Worm (Caenorhabditis elegans): ENCODE data around the gene mab-7.

DNA sequence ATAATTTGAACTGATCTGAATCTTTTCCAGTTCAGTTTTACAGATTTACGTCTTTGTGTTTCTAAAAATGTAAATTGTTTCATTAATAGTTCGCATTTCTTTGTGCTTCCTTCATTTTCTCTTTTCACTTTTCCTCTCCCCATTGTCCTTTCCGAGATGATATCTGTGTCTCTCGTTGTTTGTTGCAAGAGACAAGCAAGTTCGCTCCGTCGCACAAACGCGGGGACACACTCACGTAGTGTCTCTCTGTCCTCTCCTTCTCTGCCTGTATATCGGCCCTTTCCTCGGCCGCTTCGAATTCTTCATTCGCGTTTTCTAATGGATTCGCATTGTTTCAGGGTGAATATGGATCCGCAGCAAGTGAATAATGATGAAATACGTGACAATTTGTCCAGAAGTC, 20.9 kb downstream of the mab-7 start, which contains the start of gene ZC13.1:
- TF ChIP-seq unc-62 (GFP tag; optimal IDR thresholded peaks at IDR 0.05) (peak; percentile 43), nhr-28 (tag; optimal IDR thresholded peaks at IDR 0.05) (no peak), lsy-2 (tag; optimal IDR thresholded peaks at IDR 0.05) (peak; percentile 38), pha-4 (tag; optimal IDR thresholded peaks at IDR 0.05) (peak; percentile 89), snpc-4 (tag; optimal IDR thresholded peaks at IDR 0.05) (no peak), unc-39 (tag; optimal IDR thresholded peaks at IDR 0.05) (no peak), elt-1 (tag; optimal IDR thresholded peaks at IDR 0.05; ENCODE audit: borderline replicate concordance, insufficient read depth) (no peak), M03D4.4 (tag; optimal IDR thresholded peaks at IDR 0.05) (no peak)

All from whole organism, mixed stage, embryonic.